Fruit fly (Drosophila melanogaster) whole organism, embryonic: ENCODE data around the gene kkv.
A peak's percentile ranks its signal among the peaks of the same experiment; 100 is the strongest.

Experiments used
- Blimp-1 ChIP-seq: fragments of 200-800 bp; sonication (Bioruptor generic); optimal IDR thresholded peaks from 3 replicates; lab custom pipeline; 2018; ENCODE audit warnings: missing biosample characterization, missing genetic modification characterization, mild to moderate bottlenecking, moderate library complexity, missing genetic modification reagents
- CG10366 ChIP-seq: fragments of 200-800 bp; sonication (Bioruptor generic); IDR thresholded peaks from 2 replicates; pipeline ENCODE4 v1.3.6; 2022; ENCODE audit warnings: missing biosample characterization, missing genetic modification characterization
- CG11696 ChIP-seq: fragments of 200-800 bp; sonication (Bioruptor generic); IDR thresholded peaks from 2 replicates; pipeline ENCODE4 v1.3.6; 2022; ENCODE audit warnings: missing biosample characterization, missing genetic modification characterization
- CG12155 ChIP-seq: fragments of 200-800 bp; sonication (Bioruptor generic); optimal IDR thresholded peaks from 3 replicates; lab custom pipeline; 2016; ENCODE audit warnings: missing biosample characterization, missing genetic modification characterization
- CG12236 ChIP-seq: fragments of 200-800 bp; sonication (Bioruptor generic); optimal IDR thresholded peaks from 2 replicates; lab custom pipeline; 2016; ENCODE audit warnings: missing biosample characterization, missing genetic modification characterization
- CG1233 ChIP-seq: fragments of 200-800 bp; sonication (Bioruptor generic); optimal IDR thresholded peaks from 4 replicates; lab custom pipeline; 2018; ENCODE audit warnings: missing biosample characterization, mild to moderate bottlenecking, missing genetic modification characterization
- CG12659 ChIP-seq: fragments of 200-800 bp; sonication (Bioruptor generic); optimal IDR thresholded peaks from 3 replicates; lab custom pipeline; 2017; ENCODE audit warnings: mild to moderate bottlenecking, missing biosample characterization, missing genetic modification reagents, missing genetic modification characterization
- CG13296 ChIP-seq: fragments of 200-800 bp; sonication (Bioruptor generic); optimal IDR thresholded peaks from 3 replicates; lab custom pipeline; 2018; ENCODE audit warnings: missing biosample characterization, mild to moderate bottlenecking, missing genetic modification characterization
- CG13775 ChIP-seq: fragments of 200-800 bp; sonication (Bioruptor generic); optimal IDR thresholded peaks from 3 replicates; lab custom pipeline; 2017; ENCODE audit warnings: missing biosample characterization, mild to moderate bottlenecking, missing genetic modification characterization
- CG15514 ChIP-seq: fragments of 200-800 bp; sonication (Bioruptor generic); optimal IDR thresholded peaks from 3 replicates; lab custom pipeline; 2017; ENCODE audit warnings: missing biosample characterization, missing genetic modification characterization, mild to moderate bottlenecking, moderate library complexity, missing genetic modification reagents
- CG2678 ChIP-seq: fragments of 200-800 bp; sonication (Bioruptor generic); optimal IDR thresholded peaks from 3 replicates; lab custom pipeline; 2019; ENCODE audit warnings: missing biosample characterization, mild to moderate bottlenecking, missing genetic modification characterization, moderate library complexity
- CG2875 ChIP-seq: fragments of 200-800 bp; sonication (Bioruptor generic); optimal IDR thresholded peaks from 2 replicates; lab custom pipeline; 2017; ENCODE audit warnings: missing biosample characterization, mild to moderate bottlenecking, missing genetic modification characterization, missing genetic modification reagents
- CG30020 ChIP-seq: fragments of 200-800 bp; optimal IDR thresholded peaks from 2 replicates; lab custom pipeline; 2019; ENCODE audit warnings: missing biosample characterization, mild to moderate bottlenecking, missing genetic modification characterization, moderate library complexity
- CG30403 ChIP-seq: fragments of 200-800 bp; sonication (Bioruptor generic); optimal IDR thresholded peaks from 3 replicates; lab custom pipeline; 2016; ENCODE audit warnings: missing biosample characterization, missing genetic modification characterization
- CG31441 ChIP-seq: fragments of 200-800 bp; sonication (Bioruptor generic); IDR thresholded peaks from 2 replicates; pipeline ENCODE4 v1.3.6; 2022; ENCODE audit warnings: missing biosample characterization, missing genetic modification characterization
- CG43689 ChIP-seq: fragments of 200-800 bp; sonication (Bioruptor generic); IDR thresholded peaks from 2 replicates; pipeline ENCODE4 v1.3.6; 2022; ENCODE audit warnings: missing biosample characterization, missing genetic modification characterization
- CG4424 ChIP-seq: fragments of 200-800 bp; sonication (Bioruptor generic); optimal IDR thresholded peaks from 3 replicates; lab custom pipeline; 2016; ENCODE audit warnings: missing biosample characterization, missing genetic modification characterization
- CG6765 ChIP-seq: fragments of 200-800 bp; sonication (Bioruptor generic); optimal IDR thresholded peaks from 3 replicates; lab custom pipeline; 2017; ENCODE audit warnings: missing biosample characterization, mild to moderate bottlenecking, missing genetic modification characterization
- CoRest ChIP-seq: fragments of 200-800 bp; sonication (Bioruptor generic); optimal IDR thresholded peaks from 3 replicates; lab custom pipeline; 2018; ENCODE audit warnings: missing biosample characterization, mild to moderate bottlenecking, missing genetic modification characterization, moderate library complexity
- D19A ChIP-seq: fragments of 200-800 bp; optimal IDR thresholded peaks from 3 replicates; lab custom pipeline; 2019; ENCODE audit warnings: missing biosample characterization, mild to moderate bottlenecking, missing genetic modification characterization, moderate library complexity
- Dek ChIP-seq: fragments of 200-800 bp; sonication (Bioruptor generic); optimal IDR thresholded peaks from 3 replicates; lab custom pipeline; 2019; ENCODE audit warnings: missing biosample characterization, mild to moderate bottlenecking, missing genetic modification characterization, moderate library complexity
- Doc3 ChIP-seq: fragments of 200-800 bp; sonication (Bioruptor generic); IDR thresholded peaks from 3 replicates; pipeline ENCODE4 v1.3.6; 2022; ENCODE audit warnings: missing biosample characterization, missing genetic modification characterization; ENCODE audit not compliant: partially characterized antibody
- Eip74EF ChIP-seq, 2 experiments: fragments of 200-800 bp in 1 of 2; fragments of >200 bp in 1 of 2; sonication (Bioruptor generic) in 1 of 2; optimal IDR thresholded peaks; 2 replicates each; lab custom pipeline; 2017 to 2019; ENCODE audit warnings: missing biosample characterization in 2 of 2, missing genetic modification characterization in 2 of 2, mild to moderate bottlenecking in 1 of 2, moderate library complexity in 1 of 2
- Elba2 ChIP-seq: fragments of 200-800 bp; sonication (Bioruptor generic); optimal IDR thresholded peaks from 3 replicates; lab custom pipeline; 2016; ENCODE audit warnings: missing biosample characterization, missing genetic modification characterization
- Ets97D ChIP-seq: fragments of 200-800 bp; sonication (Bioruptor generic); optimal IDR thresholded peaks from 3 replicates; lab custom pipeline; 2016; ENCODE audit warnings: missing biosample characterization, missing genetic modification characterization
- HmgZ ChIP-seq: fragments of 200-800 bp; sonication (Bioruptor generic); optimal IDR thresholded peaks from 2 replicates; lab custom pipeline; 2018; ENCODE audit warnings: missing biosample characterization, mild to moderate bottlenecking, missing genetic modification characterization
- Jarid2 ChIP-seq: fragments of 200-800 bp; sonication (Bioruptor generic); optimal IDR thresholded peaks from 3 replicates; lab custom pipeline; 2017; ENCODE audit warnings: mild to moderate bottlenecking, missing biosample characterization, missing genetic modification reagents, missing genetic modification characterization
- Lhr ChIP-seq: fragments of 200-800 bp; sonication (Bioruptor generic); optimal IDR thresholded peaks from 3 replicates; lab custom pipeline; 2017; ENCODE audit warnings: mild to moderate bottlenecking, missing biosample characterization, missing genetic modification reagents, missing genetic modification characterization
- Med ChIP-seq: fragments of 200-800 bp; sonication (Bioruptor generic); peaks from one replicate; lab custom pipeline; 2016; ENCODE audit warnings: missing biosample characterization, missing genetic modification characterization, mild to moderate bottlenecking, inconsistent platforms, moderate library complexity
- Meics ChIP-seq: fragments of 200-800 bp; sonication (Bioruptor generic); optimal IDR thresholded peaks from 2 replicates; lab custom pipeline; 2017; ENCODE audit warnings: missing biosample characterization, mild to moderate bottlenecking, missing genetic modification characterization
- Nf-YC ChIP-seq: fragments of 200-800 bp; optimal IDR thresholded peaks from 3 replicates; lab custom pipeline; 2019; ENCODE audit warnings: missing biosample characterization, mild to moderate bottlenecking, missing genetic modification characterization, moderate library complexity
- Rfx ChIP-seq: fragments of 200-800 bp; sonication (Bioruptor generic); IDR thresholded peaks from 2 replicates; pipeline ENCODE4 v1.3.6; 2022; ENCODE audit warnings: missing biosample characterization, missing genetic modification characterization
- ap ChIP-seq: fragments of 200-800 bp; sonication (Bioruptor generic); IDR thresholded peaks from 2 replicates; pipeline ENCODE4 v1.3.6; 2022; ENCODE audit warnings: missing biosample characterization, missing genetic modification characterization
- dm ChIP-seq: fragments of 200-800 bp; sonication (Bioruptor generic); optimal IDR thresholded peaks from 3 replicates; lab custom pipeline; 2016; ENCODE audit warnings: missing biosample characterization, missing genetic modification characterization
- fd3F ChIP-seq: fragments of 200-800 bp; sonication (Bioruptor generic); optimal IDR thresholded peaks from 2 replicates; lab custom pipeline; 2018; ENCODE audit warnings: missing biosample characterization, mild to moderate bottlenecking, missing genetic modification characterization, moderate library complexity
- h ChIP-seq: fragments of >200 bp; optimal IDR thresholded peaks from 2 replicates; lab custom pipeline; 2017
- jing ChIP-seq: fragments of 200-800 bp; sonication (Bioruptor generic); optimal IDR thresholded peaks from 2 replicates; lab custom pipeline; 2018; ENCODE audit warnings: missing biosample characterization, mild to moderate bottlenecking, missing genetic modification characterization
- ken ChIP-seq: fragments of 200-800 bp; sonication (Bioruptor generic); IDR thresholded peaks from 3 replicates; pipeline ENCODE4 v1.3.6; 2022; ENCODE audit warnings: missing biosample characterization, missing genetic modification characterization
- lab ChIP-seq: fragments of 200-800 bp; sonication (Bioruptor generic); optimal IDR thresholded peaks from 3 replicates; lab custom pipeline; 2017; ENCODE audit warnings: missing biosample characterization, missing genetic modification characterization, mild to moderate bottlenecking, moderate library complexity, missing genetic modification reagents
- mam ChIP-seq: fragments of 200-800 bp; sonication (Bioruptor generic); optimal IDR thresholded peaks from 3 replicates; lab custom pipeline; 2016; ENCODE audit warnings: missing biosample characterization, missing genetic modification characterization
- nom ChIP-seq: fragments of 200-800 bp; sonication (Bioruptor generic); optimal IDR thresholded peaks from 2 replicates; lab custom pipeline; 2017; ENCODE audit warnings: missing biosample characterization, missing genetic modification characterization, mild to moderate bottlenecking, moderate library complexity, missing genetic modification reagents
- pan ChIP-seq, 4 experiments: fragments of >200 bp in 3 of 4; fragments of 200-800 bp in 1 of 4; sonication (Bioruptor generic) in 1 of 4; optimal IDR thresholded peaks in 3 of 4; IDR thresholded peaks in 1 of 4; 2 replicates each; pipeline versions ENCODE4 v1.3.6 to Lab custom; 2017 to 2022; ENCODE audit warnings: missing biosample characterization in 2 of 4, missing genetic modification characterization in 2 of 4, mixed read lengths in 1 of 4
- row ChIP-seq: fragments of 200-800 bp; sonication (Bioruptor generic); IDR thresholded peaks from 3 replicates; pipeline ENCODE4 v1.3.6; 2022; ENCODE audit warnings: missing biosample characterization, missing genetic modification characterization
- sc ChIP-seq, 3 experiments: fragments of >200 bp in 2 of 3; fragments of 200-800 bp in 1 of 3; sonication (Bioruptor generic) in 1 of 3; optimal IDR thresholded peaks; 2 replicates in 2 of 3; 3 replicates in 1 of 3; lab custom pipeline; 2017; ENCODE audit warnings: mild to moderate bottlenecking in 1 of 3, missing biosample characterization in 1 of 3, missing genetic modification characterization in 1 of 3, missing genetic modification reagents in 1 of 3
- tll ChIP-seq, 2 experiments: fragments of 200-800 bp in 1 of 2; fragments of >200 bp in 1 of 2; sonication (Bioruptor generic) in 1 of 2; optimal IDR thresholded peaks; 2 replicates each; lab custom pipeline; 2017 to 2019; ENCODE audit warnings: missing biosample characterization in 2 of 2, missing genetic modification characterization in 2 of 2, mild to moderate bottlenecking in 1 of 2, moderate library complexity in 1 of 2
- tup ChIP-seq: fragments of 200-800 bp; sonication (Bioruptor generic); optimal IDR thresholded peaks from 2 replicates; lab custom pipeline; 2016; ENCODE audit warnings: missing biosample characterization, mild to moderate bottlenecking, missing genetic modification characterization, moderate library complexity
- zfh2 ChIP-seq: fragments of 200-800 bp; sonication (Bioruptor generic); optimal IDR thresholded peaks from 2 replicates; lab custom pipeline; 2016; ENCODE audit warnings: missing biosample characterization, missing genetic modification characterization

The kkv gene

DNA sequence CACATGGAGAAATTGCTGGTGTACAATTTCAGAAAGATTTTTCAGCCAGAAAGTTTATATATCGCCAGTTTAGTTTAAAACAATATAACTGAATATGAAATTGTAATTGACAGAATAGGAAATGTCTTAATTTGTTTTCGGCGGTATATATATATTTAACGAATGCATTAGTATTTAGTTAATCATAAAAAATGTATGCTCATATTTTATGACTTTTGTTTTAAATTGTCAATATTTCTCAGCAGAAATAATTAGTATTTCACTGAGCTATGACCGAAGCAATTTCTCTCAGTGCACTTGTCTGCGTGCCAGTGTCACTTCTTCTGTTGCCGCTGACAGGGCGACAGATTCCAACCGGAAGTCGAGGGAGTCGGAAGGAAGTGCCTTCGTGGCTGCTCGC, 20.3 kb upstream of the kkv start (continued):
- peak; percentile 64 for TF ChIP-seq Meics (GFP tag; lab: Kevin White, UChicago)
- peak; percentile 6 for TF ChIP-seq mam (GFP tag; lab: Kevin White, UChicago)
- TF ChIP-seq Blimp-1, result peak; percentile 30
- TF ChIP-seq CG2678 (tag; lab: Kevin White, UChicago), result peak; percentile 78
- TF ChIP-seq Nf-YC (tag; lab: Kevin White, UChicago), result peak; percentile 45
- no peak for TF ChIP-seq tup (GFP tag; lab: Kevin White, UChicago)
- TF ChIP-seq zfh2 (GFP tag; lab: Kevin White, UChicago), result peak; percentile 20
- TF ChIP-seq Elba2 (GFP tag; lab: Kevin White, UChicago), result no peak
- TF ChIP-seq lab (GFP tag; lab: Kevin White, UChicago), result peak; percentile 59
- TF ChIP-seq CG11696 (GFP tag; lab: Robert Waterston, UW), result no peak
- TF ChIP-seq CG13296 (GFP tag; lab: Kevin White, UChicago), result peak; percentile 63
- peak; percentile 80 for TF ChIP-seq Med (GFP tag; lab: Kevin White, UChicago)
- TF ChIP-seq dm (GFP tag; lab: Kevin White, UChicago), result no peak
- TF ChIP-seq CG30020 (tag; lab: Kevin White, UChicago), result no peak
- TF ChIP-seq CG31441 (GFP tag; lab: Robert Waterston, UW), result peak; percentile 51
- no peak for TF ChIP-seq tll (GFP tag; optimal IDR thresholded peaks at IDR 0.05; lab: Kevin White, UChicago)
- TF ChIP-seq CG12659 (GFP tag; lab: Kevin White, UChicago), result peak; percentile 59
- no peak for TF ChIP-seq CG12236
- TF ChIP-seq CG30403, result peak; percentile 31
- TF ChIP-seq HmgZ (tag; lab: Kevin White, UChicago), result no peak
- TF ChIP-seq Ets97D (GFP tag; lab: Kevin White, UChicago), result no peak
- peak; percentile 16; the same call in 1 of the 2 replicates for TF ChIP-seq CG10366
- peak in 1 of 2 experiments; percentile 5 for TF ChIP-seq Eip74EF (GFP tag; optimal IDR thresholded peaks at IDR 0.05; lab: Kevin White, UChicago)
- TF ChIP-seq CG4424 (GFP tag; lab: Kevin White, UChicago), result peak; percentile 29
- TF ChIP-seq jing, result no peak
- TF ChIP-seq Lhr (GFP tag; lab: Kevin White, UChicago), result no peak
- peak; percentile 14 for TF ChIP-seq CG1233 (GFP tag; lab: Kevin White, UChicago)
- TF ChIP-seq CG6765 (GFP tag; lab: Kevin White, UChicago), result peak; percentile 45
- TF ChIP-seq Rfx (GFP tag; lab: Robert Waterston, UW), result no peak; the same call in 1 of the 2 replicates
- TF ChIP-seq D19A (tag; lab: Kevin White, UChicago), result peak; percentile 2
- peak; percentile 10 for TF ChIP-seq CG12155 (GFP tag; lab: Kevin White, UChicago)
- TF ChIP-seq Jarid2 (GFP tag; lab: Kevin White, UChicago), result no peak
- peak; percentile 2 for TF ChIP-seq CG2875
- TF ChIP-seq sc (optimal IDR thresholded peaks at IDR 0.05; lab: Kevin White, UChicago), result no peak
- no peak for TF ChIP-seq sc (GFP tag; optimal IDR thresholded peaks at IDR 0.05; lab: Kevin White, UChicago)
- 0 out of 3 replicates have a peak, but pooled peaks have one; percentile 37 for TF ChIP-seq ken (GFP tag; lab: Robert Waterston, UW)
- TF ChIP-seq CG13775, result peak; percentile 54
- TF ChIP-seq ap, result no peak
- TF ChIP-seq row, result peak; percentile 46
- peak; percentile 58 for TF ChIP-seq CoRest (tag; lab: Kevin White, UChicago)
- peak; percentile 1 for TF ChIP-seq Dek (tag; lab: Kevin White, UChicago)
- peak; percentile 25 for TF ChIP-seq fd3F (GFP tag; lab: Kevin White, UChicago)
- no peak for TF ChIP-seq nom
- no peak for TF ChIP-seq CG43689 (GFP tag; lab: Robert Waterston, UW)
- no peak for TF ChIP-seq pan (optimal IDR thresholded peaks at IDR 0.05; lab: Kevin White, UChicago)
- TF ChIP-seq pan (GFP tag; optimal IDR thresholded peaks at IDR 0.05 in 1 of 2, IDR thresholded peaks at IDR 0.05 in 1 of 2), result peak in 1 of 2 experiments; percentile 46
- TF ChIP-seq CG15514, result peak; percentile 1
- no peak for TF ChIP-seq h (lab: Kevin White, UChicago)
- no peak for TF ChIP-seq Doc3 (GFP tag; lab: Robert Waterston, UW)
